Fruit fly (Drosophila melanogaster): ENCODE measurements around the gene Taf1.

DNA sequence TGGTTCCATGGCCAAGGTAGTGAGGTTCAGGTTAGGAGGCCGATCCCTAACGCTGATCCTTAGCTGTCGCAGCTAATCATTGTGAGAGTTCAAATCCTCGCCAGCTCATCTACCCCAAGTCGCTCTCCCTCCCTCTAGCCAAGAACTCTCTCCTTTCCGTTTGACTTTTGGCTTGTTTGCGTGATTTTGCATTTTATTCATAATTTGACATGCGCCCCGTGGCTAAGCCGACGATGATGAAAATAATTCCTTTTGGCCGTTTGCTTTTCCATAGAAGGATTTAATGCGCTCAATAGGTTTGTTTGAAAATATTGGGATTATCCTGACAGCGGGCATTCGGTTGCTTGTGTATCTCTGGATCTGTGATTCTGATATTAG, 16.6 kb downstream of the Taf1 start:
- TF ChIP-seq eg (GFP tag; IDR thresholded peaks at IDR 0.05) (no peak), CG8319 (GFP tag; optimal IDR thresholded peaks at IDR 0.05) (no peak), CG31627 (GFP tag; optimal IDR thresholded peaks at IDR 0.05) (no peak)

All from whole organism, prepupa.